Worm (Caenorhabditis elegans) whole organism, L4 larva: ENCODE measurements around the gene K04C1.2.

Source experiments
- R02D3.7 ChIP-seq: fragments of 150-350 bp; sonication (generic microtip); optimal IDR thresholded peaks from 3 replicates; lab custom pipeline; 2014; ENCODE audit warnings: missing biosample characterization, missing genetic modification characterization
- ZK546.5 ChIP-seq, 2 experiments: sonication (generic microtip); optimal IDR thresholded peaks; 2 replicates each; lab custom pipeline; 2017; ENCODE audit warnings: missing biosample characterization in 2 of 2, missing genetic modification characterization in 2 of 2
- ces-1 ChIP-seq: fragments of 150-350 bp; sonication (generic microtip); optimal IDR thresholded peaks from 4 replicates; lab custom pipeline; 2014; ENCODE audit warnings: missing biosample characterization, missing genetic modification reagents, missing genetic modification characterization
- daf-12 ChIP-seq: fragments of 150-350 bp; optimal IDR thresholded peaks from 2 replicates; lab custom pipeline; 2014; ENCODE audit warnings: missing biosample characterization, missing genetic modification reagents, missing genetic modification characterization
- dmd-9 ChIP-seq: fragments of 200-800 bp; sonication (Bioruptor generic); IDR thresholded peaks from 2 replicates; pipeline ENCODE4 v1.3.6; 2022; ENCODE audit warnings: missing genetic modification reagents, missing genetic modification characterization, missing compliant biosample characterization
- lin-15B ChIP-seq: fragments of 150-350 bp; sonication (generic microtip); optimal IDR thresholded peaks from 3 replicates; lab custom pipeline; 2014; ENCODE audit warnings: missing biosample characterization, missing genetic modification characterization
- lsy-2 ChIP-seq, 2 experiments: fragments of 150-350 bp in 1 of 2; sonication (generic microtip) in 1 of 2; optimal IDR thresholded peaks; 2 replicates each; lab custom pipeline; 2014 to 2017; ENCODE audit warnings: missing biosample characterization in 2 of 2, missing genetic modification characterization in 2 of 2
- nhr-28 ChIP-seq: fragments of 150-350 bp; optimal IDR thresholded peaks from 2 replicates; lab custom pipeline; 2014; ENCODE audit warnings: missing biosample characterization, missing genetic modification characterization
- snpc-4 ChIP-seq: fragments of 150-350 bp; optimal IDR thresholded peaks from 2 replicates; lab custom pipeline; 2014; ENCODE audit warnings: missing biosample characterization, missing genetic modification characterization
- unc-130 ChIP-seq: sonication (generic microtip); optimal IDR thresholded peaks from 2 replicates; lab custom pipeline; 2016; ENCODE audit warnings: missing genetic modification reagents, missing genetic modification characterization, missing compliant biosample characterization
- zag-1 ChIP-seq: fragments of 150-350 bp; optimal IDR thresholded peaks from 2 replicates; lab custom pipeline; 2014; ENCODE audit warnings: missing biosample characterization, missing genetic modification characterization

DNA sequence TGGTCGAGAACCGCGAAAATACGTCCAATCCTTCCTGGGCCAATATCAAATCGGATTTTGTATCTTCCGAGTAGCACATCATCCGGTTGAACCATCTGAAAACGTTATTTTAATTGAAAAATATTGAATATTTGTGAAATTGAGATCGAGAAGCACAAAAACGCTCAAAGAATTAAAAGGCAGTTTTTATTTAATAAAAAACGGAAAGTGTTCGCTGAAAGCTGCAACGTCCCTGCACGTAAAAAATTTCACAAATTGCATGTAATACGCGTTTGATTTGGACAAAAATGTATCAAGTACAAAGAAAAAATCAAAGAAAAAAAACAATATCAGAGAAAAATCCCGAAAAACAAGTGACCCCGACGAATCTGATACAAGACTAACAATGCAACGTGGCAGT is 13.5 kb downstream of the K04C1.2 start, which contains the start of gene E02H4.6:
- TF ChIP-seq ZK546.5 (tag; optimal IDR thresholded peaks at IDR 0.05; lab: Kevin White, UChicago) (no peak), snpc-4 (tag; lab: Kevin White, UChicago) (no peak), ces-1 (no peak), lin-15B (tag; lab: Kevin White, UChicago) (no peak), daf-12 (tag; lab: Kevin White, UChicago) (no peak), lsy-2 (tag; optimal IDR thresholded peaks at IDR 0.05; lab: Kevin White, UChicago) (no peak), zag-1 (tag; lab: Kevin White, UChicago) (no peak), R02D3.7 (tag; lab: Kevin White, UChicago) (no peak), nhr-28 (tag; lab: Kevin White, UChicago) (no peak), unc-130 (no peak), dmd-9 (GFP tag; lab: Robert Waterston, UW) (no peak)
